Fruit fly (Drosophila melanogaster) whole organism, pupa: ENCODE results near the gene Ptip.

Experiments
- CG10348 ChIP-seq: fragments of 200-800 bp; sonication (Bioruptor generic); IDR thresholded peaks from 2 replicates; pipeline ENCODE4 v1.3.6; 2022; ENCODE audit warnings: missing biosample characterization, missing genetic modification characterization
- CG12605 ChIP-seq: fragments of 200-800 bp; sonication (Bioruptor generic); IDR thresholded peaks from 2 replicates; pipeline ENCODE4 v1.3.6; 2022; ENCODE audit warnings: missing biosample characterization, missing genetic modification characterization
- CG13204 ChIP-seq: fragments of 200-800 bp; sonication (Bioruptor generic); optimal IDR thresholded peaks from 2 replicates; lab custom pipeline; 2018; ENCODE audit warnings: missing biosample characterization, mild to moderate bottlenecking, missing genetic modification characterization, moderate library complexity
- CG17806 ChIP-seq: fragments of 200-800 bp; sonication (Bioruptor generic); optimal IDR thresholded peaks from 2 replicates; lab custom pipeline; 2018; ENCODE audit warnings: missing biosample characterization, mild to moderate bottlenecking, missing genetic modification characterization, moderate library complexity
- CG34367 ChIP-seq: fragments of 200-800 bp; sonication (Bioruptor generic); optimal IDR thresholded peaks from 2 replicates; lab custom pipeline; 2018; ENCODE audit warnings: missing biosample characterization, mild to moderate bottlenecking, missing genetic modification characterization
- CG8159 ChIP-seq: fragments of 200-800 bp; sonication (Bioruptor generic); optimal IDR thresholded peaks from 3 replicates; lab custom pipeline; 2018; ENCODE audit warnings: missing biosample characterization, mild to moderate bottlenecking, missing genetic modification characterization, moderate library complexity
- CG8301 ChIP-seq: fragments of 200-800 bp; sonication (Bioruptor generic); optimal IDR thresholded peaks from 2 replicates; lab custom pipeline; 2018; ENCODE audit warnings: missing biosample characterization, mild to moderate bottlenecking, missing genetic modification characterization
- CG9948 ChIP-seq: fragments of 200-800 bp; sonication (Bioruptor generic); optimal IDR thresholded peaks from 2 replicates; lab custom pipeline; 2018; ENCODE audit warnings: missing biosample characterization, mild to moderate bottlenecking, missing genetic modification characterization, moderate library complexity
- D1 ChIP-seq: fragments of 200-800 bp; sonication (Bioruptor generic); optimal IDR thresholded peaks from 2 replicates; lab custom pipeline; 2018; ENCODE audit warnings: missing biosample characterization, mild to moderate bottlenecking, missing genetic modification characterization, moderate library complexity
- Ets98B ChIP-seq: fragments of 200-800 bp; sonication (Bioruptor generic); IDR thresholded peaks from 2 replicates; pipeline ENCODE4 v1.3.6; 2022; ENCODE audit warnings: missing biosample characterization, missing genetic modification characterization
- Snoo ChIP-seq: fragments of 200-800 bp; sonication (Bioruptor generic); optimal IDR thresholded peaks from 3 replicates; lab custom pipeline; 2017; ENCODE audit warnings: missing biosample characterization, mild to moderate bottlenecking, missing genetic modification characterization, inconsistent platforms
- rn ChIP-seq: fragments of 200-800 bp; sonication (Bioruptor generic); IDR thresholded peaks from 2 replicates; pipeline ENCODE4 v1.3.6; 2022; ENCODE audit warnings: missing biosample characterization, missing genetic modification characterization

dm6 chr3L:13973377-13974111, 55.4 kb downstream of the Ptip start, which contains the start of the genes CG13738 and Hsc70-1:
- no peak for TF ChIP-seq CG8301
- TF ChIP-seq CG8159 (tag; lab: Kevin White, UChicago), result no peak
- no peak for TF ChIP-seq CG12605 (GFP tag; lab: Robert Waterston, UW)
- no peak for TF ChIP-seq rn
- no peak for TF ChIP-seq CG34367 (tag; lab: Kevin White, UChicago)
- no peak for TF ChIP-seq D1 (tag; lab: Kevin White, UChicago)
- no peak for TF ChIP-seq CG17806 (tag; lab: Kevin White, UChicago)
- no peak for TF ChIP-seq CG13204 (GFP tag; lab: Kevin White, UChicago)
- TF ChIP-seq Snoo (tag; lab: Kevin White, UChicago), result no peak
- no peak for TF ChIP-seq CG9948
- TF ChIP-seq CG10348 (GFP tag; lab: Robert Waterston, UW), result no peak
- no peak for TF ChIP-seq Ets98B (GFP tag; lab: Robert Waterston, UW)
